Fruit fly (Drosophila melanogaster) whole organism, embryonic: ENCODE results near the gene beat-Ib.

Experiments used
- ATbp ChIP-seq: fragments of 200-800 bp; sonication (Bioruptor generic); optimal IDR thresholded peaks from 2 replicates; lab custom pipeline; 2017; ENCODE audit warnings: missing biosample characterization, mild to moderate bottlenecking, missing genetic modification characterization, missing genetic modification reagents
- Atf3 ChIP-seq: fragments of 200-800 bp; sonication (Bioruptor generic); optimal IDR thresholded peaks from 3 replicates; lab custom pipeline; 2016; ENCODE audit warnings: missing biosample characterization, missing genetic modification characterization
- BEAF-32 ChIP-seq: fragments of 200-800 bp; sonication (Bioruptor generic); optimal IDR thresholded peaks from 3 replicates; lab custom pipeline; 2017; ENCODE audit warnings: missing biosample characterization, missing genetic modification characterization, mild to moderate bottlenecking, moderate library complexity, missing genetic modification reagents
- CG10431 ChIP-seq: fragments of 200-800 bp; sonication (Bioruptor generic); optimal IDR thresholded peaks from 3 replicates; lab custom pipeline; 2018; ENCODE audit warnings: missing biosample characterization, mild to moderate bottlenecking, missing genetic modification characterization
- CG1233 ChIP-seq: fragments of 200-800 bp; sonication (Bioruptor generic); optimal IDR thresholded peaks from 4 replicates; lab custom pipeline; 2018; ENCODE audit warnings: missing biosample characterization, mild to moderate bottlenecking, missing genetic modification characterization
- CG17361 ChIP-seq: fragments of 200-800 bp; sonication (Bioruptor generic); IDR thresholded peaks from 3 replicates; pipeline ENCODE4 v1.3.6; 2022; ENCODE audit warnings: missing biosample characterization, missing genetic modification characterization
- CG17829 ChIP-seq: fragments of 200-800 bp; optimal IDR thresholded peaks from 2 replicates; lab custom pipeline; 2019; ENCODE audit warnings: missing biosample characterization, mild to moderate bottlenecking, missing genetic modification characterization, moderate library complexity
- CG30020 ChIP-seq: fragments of 200-800 bp; optimal IDR thresholded peaks from 2 replicates; lab custom pipeline; 2019; ENCODE audit warnings: missing biosample characterization, mild to moderate bottlenecking, missing genetic modification characterization, moderate library complexity
- CG31365 ChIP-seq: fragments of 200-800 bp; sonication (Bioruptor generic); optimal IDR thresholded peaks from 2 replicates; lab custom pipeline; 2018; ENCODE audit warnings: missing biosample characterization, mild to moderate bottlenecking, missing genetic modification characterization
- CG3407 ChIP-seq: fragments of 200-800 bp; sonication (Bioruptor generic); optimal IDR thresholded peaks from 2 replicates; lab custom pipeline; 2018; ENCODE audit warnings: missing biosample characterization, mild to moderate bottlenecking, missing genetic modification characterization
- CG34224 ChIP-seq: fragments of 200-800 bp; sonication (Bioruptor generic); IDR thresholded peaks from 3 replicates; pipeline ENCODE4 v1.3.6; 2022; ENCODE audit warnings: missing biosample characterization, missing genetic modification characterization; ENCODE audit not compliant: partially characterized antibody
- CG3726 ChIP-seq: fragments of 200-800 bp; sonication (Bioruptor generic); IDR thresholded peaks from 3 replicates; pipeline ENCODE4, ENCODE4 v1.3.6; 2022; ENCODE audit warnings: missing biosample characterization, missing genetic modification characterization
- CG3847 ChIP-seq: fragments of 200-800 bp; sonication (Bioruptor generic); IDR thresholded peaks from 2 replicates; pipeline ENCODE4 v1.3.6; 2022; ENCODE audit warnings: missing biosample characterization, missing genetic modification characterization
- CG6272 ChIP-seq: fragments of 200-800 bp; sonication (Bioruptor generic); IDR thresholded peaks from 2 replicates; pipeline ENCODE4 v1.3.6; 2022; ENCODE audit warnings: missing biosample characterization, missing genetic modification characterization
- CG7928 ChIP-seq: fragments of 200-800 bp; sonication (Bioruptor generic); optimal IDR thresholded peaks from 2 replicates; lab custom pipeline; 2017; ENCODE audit warnings: missing biosample characterization, mild to moderate bottlenecking, missing genetic modification characterization
- CG8281 ChIP-seq: fragments of 200-800 bp; sonication (Bioruptor generic); optimal IDR thresholded peaks from 2 replicates; lab custom pipeline; 2018; ENCODE audit warnings: missing biosample characterization, mild to moderate bottlenecking, missing genetic modification characterization, moderate library complexity
- CG9609 ChIP-seq: fragments of 200-800 bp; sonication (Bioruptor generic); optimal IDR thresholded peaks from 3 replicates; lab custom pipeline; 2016; ENCODE audit warnings: missing biosample characterization, missing genetic modification characterization
- CG9876 ChIP-seq: fragments of 200-800 bp; sonication (Bioruptor generic); optimal IDR thresholded peaks from 2 replicates; lab custom pipeline; 2016; ENCODE audit warnings: missing biosample characterization, missing genetic modification characterization
- Camta ChIP-seq: fragments of 200-800 bp; sonication (Bioruptor generic); optimal IDR thresholded peaks from 2 replicates; lab custom pipeline; 2016; ENCODE audit warnings: missing biosample characterization, missing genetic modification characterization
- Dfd ChIP-seq, 2 experiments: fragments of >200 bp; optimal IDR thresholded peaks; 2 replicates each; lab custom pipeline; 2017; ENCODE audit warnings: missing biosample characterization in 2 of 2, missing genetic modification characterization in 2 of 2
- E2f1 ChIP-seq: fragments of 200-800 bp; sonication (Bioruptor generic); IDR thresholded peaks from 2 replicates; pipeline ENCODE4 v1.3.6; 2022; ENCODE audit warnings: missing biosample characterization, missing genetic modification characterization
- Ets97D ChIP-seq: fragments of 200-800 bp; sonication (Bioruptor generic); optimal IDR thresholded peaks from 3 replicates; lab custom pipeline; 2016; ENCODE audit warnings: missing biosample characterization, missing genetic modification characterization
- HLHmδ ChIP-seq: fragments of 200-800 bp; sonication (Bioruptor generic); optimal IDR thresholded peaks from 2 replicates; lab custom pipeline; 2018; ENCODE audit warnings: missing biosample characterization, mild to moderate bottlenecking, missing genetic modification characterization, moderate library complexity
- Mes4 ChIP-seq: fragments of 200-800 bp; sonication (Bioruptor generic); optimal IDR thresholded peaks from 2 replicates; lab custom pipeline; 2016; ENCODE audit warnings: missing biosample characterization, missing genetic modification characterization
- Nf-YA ChIP-seq: fragments of 200-800 bp; sonication (Bioruptor generic); IDR thresholded peaks from 2 replicates; pipeline ENCODE4 v1.3.6; 2022; ENCODE audit warnings: missing biosample characterization, missing genetic modification characterization
- Oli ChIP-seq: fragments of 200-800 bp; sonication (Bioruptor generic); optimal IDR thresholded peaks from 2 replicates; lab custom pipeline; 2018; ENCODE audit warnings: missing biosample characterization, mild to moderate bottlenecking, missing genetic modification characterization, moderate library complexity
- Pdp1 ChIP-seq, 2 experiments: fragments of 200-800 bp; sonication (Bioruptor generic); optimal IDR thresholded peaks; 3 replicates each; lab custom pipeline; 2016; ENCODE audit warnings: missing biosample characterization in 2 of 2, missing genetic modification characterization in 2 of 2, mild to moderate bottlenecking in 1 of 2, moderate library complexity in 1 of 2
- YL-1 ChIP-seq: fragments of 200-800 bp; sonication (Bioruptor generic); optimal IDR thresholded peaks from 3 replicates; lab custom pipeline; 2017; ENCODE audit warnings: missing biosample characterization, mild to moderate bottlenecking, missing genetic modification characterization
- ab ChIP-seq: fragments of 200-800 bp; sonication (Bioruptor generic); optimal IDR thresholded peaks from 2 replicates; lab custom pipeline; 2016; ENCODE audit warnings: missing biosample characterization, missing genetic modification characterization
- aop ChIP-seq: fragments of 200-800 bp; sonication (Bioruptor generic); IDR thresholded peaks from 2 replicates; pipeline ENCODE4 v1.3.6; 2022; ENCODE audit warnings: missing biosample characterization, missing genetic modification characterization
- br ChIP-seq: fragments of >200 bp; optimal IDR thresholded peaks from 2 replicates; lab custom pipeline; 2017
- bsh ChIP-seq, 2 experiments: fragments of 200-800 bp; sonication (Bioruptor generic); optimal IDR thresholded peaks; 2 replicates each; lab custom pipeline; 2017 to 2018; ENCODE audit warnings: mild to moderate bottlenecking in 2 of 2, missing biosample characterization in 2 of 2, missing genetic modification characterization in 2 of 2, moderate library complexity in 1 of 2
- fru ChIP-seq: fragments of >200 bp; optimal IDR thresholded peaks from 2 replicates; lab custom pipeline; 2017
- grau ChIP-seq: fragments of 200-800 bp; optimal IDR thresholded peaks from 3 replicates; lab custom pipeline; 2019; ENCODE audit warnings: missing biosample characterization, mild to moderate bottlenecking, missing genetic modification characterization, moderate library complexity
- gro ChIP-seq: fragments of 200-800 bp; sonication (Bioruptor generic); optimal IDR thresholded peaks from 2 replicates; lab custom pipeline; 2016; ENCODE audit warnings: missing biosample characterization, missing genetic modification characterization
- ind ChIP-seq: fragments of 200-800 bp; sonication (Bioruptor generic); optimal IDR thresholded peaks from 3 replicates; lab custom pipeline; 2016; ENCODE audit warnings: missing biosample characterization, missing genetic modification characterization
- lov ChIP-seq, 2 experiments: fragments of 200-800 bp in 1 of 2; fragments of >200 bp in 1 of 2; sonication (Bioruptor generic) in 1 of 2; IDR thresholded peaks in 1 of 2; optimal IDR thresholded peaks in 1 of 2; 2 replicates in 1 of 2; 3 replicates in 1 of 2; pipeline versions ENCODE4 v1.3.6 to Lab custom; 2017 to 2022; ENCODE audit warnings: missing biosample characterization in 1 of 2, missing genetic modification characterization in 1 of 2
- pum ChIP-seq: fragments of 200-800 bp; sonication (Bioruptor generic); optimal IDR thresholded peaks from 2 replicates; lab custom pipeline; 2016; ENCODE audit warnings: missing biosample characterization, missing genetic modification characterization
- sc ChIP-seq, 3 experiments: fragments of >200 bp in 2 of 3; fragments of 200-800 bp in 1 of 3; sonication (Bioruptor generic) in 1 of 3; optimal IDR thresholded peaks; 2 replicates in 2 of 3; 3 replicates in 1 of 3; lab custom pipeline; 2017; ENCODE audit warnings: mild to moderate bottlenecking in 1 of 3, missing biosample characterization in 1 of 3, missing genetic modification characterization in 1 of 3, missing genetic modification reagents in 1 of 3
- sd ChIP-seq: fragments of 200-800 bp; sonication (Bioruptor generic); optimal IDR thresholded peaks from 3 replicates; lab custom pipeline; 2018; ENCODE audit warnings: missing biosample characterization, mild to moderate bottlenecking, missing genetic modification characterization, moderate library complexity
- seq ChIP-seq: fragments of 200-800 bp; sonication (Bioruptor generic); IDR thresholded peaks from 2 replicates; pipeline ENCODE4 v1.3.6; 2022; ENCODE audit warnings: missing biosample characterization, missing genetic modification characterization
- shn ChIP-seq: fragments of 200-800 bp; sonication (Bioruptor generic); optimal IDR thresholded peaks from 3 replicates; lab custom pipeline; 2016; ENCODE audit warnings: missing biosample characterization, missing genetic modification characterization
- sob ChIP-seq: fragments of 200-800 bp; sonication (Bioruptor generic); IDR thresholded peaks from 2 replicates; pipeline ENCODE4 v1.3.6; 2022; ENCODE audit warnings: missing biosample characterization, missing genetic modification characterization
- stc ChIP-seq: fragments of 200-800 bp; sonication (Bioruptor generic); IDR thresholded peaks from 2 replicates; pipeline ENCODE4 v1.3.6; 2022; ENCODE audit warnings: missing biosample characterization, missing genetic modification characterization
- sug ChIP-seq: fragments of 200-800 bp; optimal IDR thresholded peaks from 2 replicates; lab custom pipeline; 2019; ENCODE audit warnings: missing biosample characterization, mild to moderate bottlenecking, missing genetic modification characterization, moderate library complexity
- tgo ChIP-seq: fragments of 200-800 bp; sonication (Bioruptor generic); IDR thresholded peaks from 3 replicates; pipeline ENCODE4 v1.3.6; 2022; ENCODE audit warnings: missing biosample characterization, missing genetic modification characterization
- zen2 ChIP-seq: fragments of 200-800 bp; sonication (Bioruptor generic); IDR thresholded peaks from 3 replicates; pipeline ENCODE4 v1.3.6; 2022; ENCODE audit warnings: missing biosample characterization, missing genetic modification characterization; ENCODE audit not compliant: partially characterized antibody
- zf30C ChIP-seq: fragments of 200-800 bp; sonication (Bioruptor generic); optimal IDR thresholded peaks from 3 replicates; lab custom pipeline; 2018; ENCODE audit warnings: missing biosample characterization, mild to moderate bottlenecking, missing genetic modification characterization

beat-Ib gene

DNA sequence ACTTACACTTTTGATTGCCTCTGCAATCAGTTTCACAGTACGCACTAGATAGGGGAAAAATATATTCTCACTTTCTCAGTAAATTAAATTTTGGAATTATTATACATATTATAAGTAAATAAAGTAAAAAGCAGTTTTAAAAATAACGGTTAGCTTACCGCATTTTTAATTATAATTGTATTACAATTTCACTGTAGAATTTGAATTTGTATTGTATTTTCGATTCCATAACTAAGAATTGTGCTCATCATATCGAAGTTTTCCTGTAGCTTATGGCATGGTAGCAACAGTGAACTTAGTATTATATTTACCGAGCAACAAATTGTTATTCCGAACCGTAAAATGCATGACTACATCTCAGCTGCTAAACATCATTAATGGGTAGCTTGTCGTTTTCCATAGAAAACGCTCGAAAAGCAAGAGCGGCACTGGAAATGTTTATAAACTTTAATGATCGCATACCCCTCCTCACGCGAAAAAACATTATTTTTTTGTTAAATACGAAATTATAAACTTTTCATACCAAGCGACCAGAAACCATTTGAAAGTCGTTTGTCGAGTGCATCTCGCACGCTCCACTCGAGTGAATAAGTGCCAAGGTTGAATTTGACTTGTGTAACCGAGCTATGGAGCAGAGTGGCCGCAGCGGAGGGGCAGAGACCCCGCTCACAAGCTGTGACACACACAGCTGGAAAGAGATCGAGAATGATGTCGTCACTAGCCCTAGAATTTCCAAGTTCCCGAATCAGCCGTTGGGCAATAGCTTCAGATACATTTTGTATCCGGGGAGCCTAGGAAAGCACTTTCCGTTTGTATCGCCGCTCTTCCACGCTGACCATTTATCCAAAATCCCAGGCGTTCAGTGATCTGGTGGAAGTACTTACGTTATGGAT, 50.0 kb downstream of the beat-Ib start (continued):
- TF ChIP-seq CG9876 (GFP tag; lab: Kevin White, UChicago) (no peak), Atf3 (GFP tag; lab: Kevin White, UChicago) (no peak), lov (optimal IDR thresholded peaks at IDR 0.05; lab: Kevin White, UChicago) (no peak), lov (GFP tag; IDR thresholded peaks at IDR 0.05; lab: Robert Waterston, UW) (peak; percentile 62; the same call in 1 of the 3 replicates), sc (optimal IDR thresholded peaks at IDR 0.05; lab: Kevin White, UChicago) (no peak), sc (GFP tag; optimal IDR thresholded peaks at IDR 0.05; lab: Kevin White, UChicago) (peak; percentile 78), ATbp (GFP tag; lab: Kevin White, UChicago) (peak; percentile 88), CG17829 (tag; lab: Kevin White, UChicago) (peak; percentile 90), ind (peak; percentile 91), seq (GFP tag; lab: Robert Waterston, UW) (peak; percentile 94), CG6272 (GFP tag; lab: Robert Waterston, UW) (peak; percentile 84), CG8281 (tag; lab: Kevin White, UChicago) (peak; percentile 78), CG31365 (tag; lab: Kevin White, UChicago) (no peak), BEAF-32 (GFP tag; lab: Kevin White, UChicago) (no peak), ab (GFP tag; lab: Kevin White, UChicago) (peak; percentile 68), gro (GFP tag; lab: Kevin White, UChicago) (peak; percentile 73), fru (lab: Kevin White, UChicago) (no peak), CG3726 (peak; percentile 90), Mes4 (GFP tag; lab: Kevin White, UChicago) (no peak), sob (GFP tag; lab: Robert Waterston, UW) (peak; percentile 85), grau (tag; lab: Kevin White, UChicago) (peak; percentile 100), bsh (GFP tag; optimal IDR thresholded peaks at IDR 0.05; lab: Kevin White, UChicago) (peak in 1 of 2 experiments; percentile 95), YL-1 (GFP tag; lab: Kevin White, UChicago) (peak; percentile 84), Camta (GFP tag; lab: Kevin White, UChicago) (no peak), CG30020 (tag; lab: Kevin White, UChicago) (peak; percentile 81), stc (GFP tag; lab: Robert Waterston, UW) (peak; percentile 85), CG3847 (GFP tag; lab: Robert Waterston, UW) (peak; percentile 96), CG9609 (GFP tag; lab: Kevin White, UChicago) (no peak), zen2 (GFP tag; lab: Robert Waterston, UW) (no peak), CG10431 (GFP tag; lab: Kevin White, UChicago) (peak; percentile 84), Nf-YA (GFP tag; lab: Robert Waterston, UW) (peak; percentile 48; the same call in 1 of the 2 replicates), sd (tag; lab: Kevin White, UChicago) (peak; percentile 76), E2f1 (GFP tag; lab: Robert Waterston, UW) (peak; percentile 92), sug (tag; lab: Kevin White, UChicago) (peak; percentile 21), tgo (peak; percentile 94), CG7928 (GFP tag; lab: Kevin White, UChicago) (peak; percentile 48), pum (peak; percentile 28), Ets97D (GFP tag; lab: Kevin White, UChicago) (no peak), br (lab: Kevin White, UChicago) (no peak), shn (GFP tag; lab: Kevin White, UChicago) (no peak), CG17361 (GFP tag; lab: Robert Waterston, UW) (peak; percentile 94), zf30C (no peak), CG3407 (GFP tag; lab: Kevin White, UChicago) (peak; percentile 85), aop (0 out of 2 replicates have a peak, but pooled peaks have one; percentile 41), Dfd (GFP tag; optimal IDR thresholded peaks at IDR 0.05; lab: Kevin White, UChicago) (no peak), Pdp1 (GFP tag; optimal IDR thresholded peaks at IDR 0.05; lab: Kevin White, UChicago) (peak; percentile 64 to 100), Oli (peak; percentile 93), CG34224 (GFP tag; lab: Robert Waterston, UW) (no peak), HLHmδ (no peak), CG1233 (GFP tag; lab: Kevin White, UChicago) (peak; percentile 86)
